Worm (Caenorhabditis elegans): Measurements from ENCODE around the gene F55H2.7.

DNA sequence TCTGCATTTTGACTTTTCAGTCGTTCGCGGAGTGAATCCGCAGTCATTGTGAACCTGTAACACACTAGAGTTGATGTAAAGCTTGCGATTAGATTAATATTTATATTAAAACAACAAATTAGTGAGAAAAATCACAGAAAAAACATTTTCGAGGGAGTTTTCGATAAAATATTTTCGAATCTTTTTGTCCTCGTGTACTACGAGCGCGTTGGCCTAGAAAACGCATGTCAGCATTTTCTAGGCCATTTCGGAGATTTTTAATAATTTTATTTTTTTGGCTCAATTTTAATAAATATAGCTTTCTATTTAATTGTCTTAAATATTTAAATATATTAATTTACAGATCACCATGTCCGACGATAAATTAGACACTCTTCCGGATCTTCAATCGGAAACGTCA, 50.6 kb downstream of the F55H2.7 start, which contains the start of gene B0464.9:
- TF ChIP-seq Y55F3AM.14 (GFP tag; optimal IDR thresholded peaks at IDR 0.05) (no peak), lin-13 (GFP tag; optimal IDR thresholded peaks at IDR 0.05) (peak; percentile 13), unc-39 (tag; optimal IDR thresholded peaks at IDR 0.05) (no peak), nhr-77 (tag; optimal IDR thresholded peaks at IDR 0.05) (no peak), lin-39 (tag; optimal IDR thresholded peaks at IDR 0.05) (no peak), nhr-129 (tag; optimal IDR thresholded peaks at IDR 0.05) (no peak), unc-55 (GFP tag; optimal IDR thresholded peaks at IDR 0.05) (peak; percentile 74), skn-1 (tag; optimal IDR thresholded peaks at IDR 0.05) (no peak), snpc-4 (tag; optimal IDR thresholded peaks at IDR 0.05) (no peak), nhr-6 (tag; optimal IDR thresholded peaks at IDR 0.05) (no peak), aly-2 (tag; optimal IDR thresholded peaks at IDR 0.05) (no peak), sma-3 (GFP tag; optimal IDR thresholded peaks at IDR 0.05) (peak; percentile 66)

Measured in whole organism, L2 larva.